Fruit fly (Drosophila melanogaster) S2 (cell line): ENCODE results near the gene CG34408.

Source experiments
- CG8478 ChIP-seq: fragments of >200 bp; optimal IDR thresholded peaks from 2 replicates; lab custom pipeline; 2018
- CTCF ChIP-seq, 2 experiments: fragments of >200 bp; optimal IDR thresholded peaks; 2 replicates each; lab custom pipeline; 2018

dm6 chrX:10244763-10245162 lies 24.9 kb downstream of the CG34408 start:
- TF ChIP-seq CTCF (optimal IDR thresholded peaks at IDR 0.05; lab: Kevin White, UChicago) (no peak), CG8478 (lab: Kevin White, UChicago) (no peak)
